Worm (Caenorhabditis elegans) whole organism, late embryonic: ENCODE measurements around the gene ints-11.

ENCODE experiments used
- F13H6.1 ChIP-seq: sonication (generic microtip); optimal IDR thresholded peaks from 2 replicates; lab custom pipeline; 2016; ENCODE audit warnings: missing genetic modification characterization, missing compliant biosample characterization
- ceh-34 ChIP-seq: sonication (generic microtip); optimal IDR thresholded peaks from 2 replicates; lab custom pipeline; 2016; ENCODE audit warnings: mild to moderate bottlenecking, missing genetic modification characterization, missing compliant biosample characterization
- ceh-45 ChIP-seq: fragments of 200-800 bp; sonication (Bioruptor generic); IDR thresholded peaks from 2 replicates; pipeline ENCODE4 v1.3.6; 2022; ENCODE audit warnings: missing genetic modification reagents, missing genetic modification characterization, missing compliant biosample characterization
- lin-11 ChIP-seq: fragments of 200-800 bp; sonication (Bioruptor generic); optimal IDR thresholded peaks from 2 replicates; lab custom pipeline; 2018; ENCODE audit warnings: mild to moderate bottlenecking, missing genetic modification characterization, missing compliant biosample characterization
- madf-2 ChIP-seq: sonication (generic microtip); optimal IDR thresholded peaks from 2 replicates; lab custom pipeline; 2017; ENCODE audit warnings: missing genetic modification characterization, missing compliant biosample characterization
- nfya-1 ChIP-seq: sonication (generic microtip); optimal IDR thresholded peaks from 2 replicates; lab custom pipeline; 2017; ENCODE audit warnings: missing genetic modification characterization, mild to moderate bottlenecking, missing compliant biosample characterization, antibody characterized with exemption, moderate library complexity
- sdc-2 ChIP-seq: sonication (generic microtip); optimal IDR thresholded peaks from 2 replicates; lab custom pipeline; 2016; ENCODE audit warnings: missing genotype, missing genetic modification characterization, missing compliant biosample characterization

- TF ChIP-seq lin-11 (tag; lab: Kevin White, UChicago): no peak
- TF ChIP-seq sdc-2 (tag; lab: Kevin White, UChicago): no peak
- no peak for TF ChIP-seq ceh-34
- TF ChIP-seq nfya-1 (tag; lab: Kevin White, UChicago): no peak
- TF ChIP-seq F13H6.1 (tag; lab: Kevin White, UChicago): no peak
- no peak for TF ChIP-seq ceh-45 (GFP tag; lab: Robert Waterston, UW)
- TF ChIP-seq madf-2 (tag; lab: Kevin White, UChicago): no peak
These were observed 9.5 kb upstream of the ints-11 start for ce11 chrII:8152711-8153325.
